Worm (Caenorhabditis elegans): ENCODE measurements around the gene gly-3.

The gly-3 gene

DNA sequence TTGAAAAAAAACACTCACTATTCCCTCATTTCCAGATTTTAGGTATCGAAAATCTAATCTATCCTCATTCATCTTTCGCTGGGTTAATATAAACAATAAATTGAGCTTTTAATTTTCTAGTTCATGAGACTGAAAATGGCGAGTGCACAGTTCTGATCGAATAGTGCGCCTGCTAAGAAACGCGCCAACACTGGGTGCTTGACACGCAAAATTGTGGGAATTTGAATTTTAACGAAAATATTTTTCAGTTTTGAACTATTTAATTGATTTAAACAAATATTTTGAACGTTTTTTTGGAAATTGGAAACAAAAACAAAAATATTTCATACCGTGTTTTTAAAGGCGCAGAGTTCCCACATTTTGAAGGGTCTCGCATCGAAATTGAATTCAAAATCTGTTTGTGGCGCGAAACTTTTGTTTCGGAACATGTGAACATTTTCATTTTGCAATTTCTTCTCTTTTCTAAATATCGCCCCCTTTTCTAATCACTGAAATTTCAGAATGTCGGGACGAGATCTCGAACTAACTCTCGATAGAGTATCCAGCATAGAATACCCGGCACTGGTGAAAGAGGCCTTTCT is 11.1 kb upstream of the gly-3 start, which contains the start of the genes C29E4.13 and npp-15 (continued):
- peak; percentile 56 to 87 (median 83) for TF ChIP-seq dpl-1 (GFP tag; optimal IDR thresholded peaks at IDR 0.05)
- no peak for TF ChIP-seq C04F5.9 (tag; optimal IDR thresholded peaks at IDR 0.05)
- TF ChIP-seq fkh-10 (GFP tag; optimal IDR thresholded peaks at IDR 0.05): no peak
- no peak for TF ChIP-seq fos-1 (tag; optimal IDR thresholded peaks at IDR 0.05)

DNA sequence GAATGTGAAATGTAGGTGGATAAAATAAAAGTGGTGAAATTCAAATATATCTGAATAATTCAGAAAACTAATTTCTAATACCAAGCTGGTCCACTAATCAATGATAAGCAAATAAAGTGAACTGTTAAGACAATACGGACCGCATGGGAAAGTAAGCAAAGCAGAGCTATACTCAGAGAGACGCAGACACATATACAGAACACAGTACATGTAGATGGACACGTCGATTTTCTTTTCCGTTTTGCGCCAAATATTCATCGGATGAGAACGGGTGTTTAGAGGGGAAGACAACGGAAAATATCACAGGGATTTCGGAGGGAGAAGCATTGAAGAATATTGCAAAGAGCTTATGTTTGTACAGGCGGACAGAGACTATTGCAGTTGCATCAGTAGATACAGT is 8.4 kb upstream of the gly-3 start:
- TF ChIP-seq fkh-4 (tag; optimal IDR thresholded peaks at IDR 0.05; ENCODE audit: borderline replicate concordance) (no peak), Y116A8C.19 (tag; optimal IDR thresholded peaks at IDR 0.05; ENCODE audit: borderline replicate concordance) (no peak), blmp-1 (tag; optimal IDR thresholded peaks at IDR 0.05) (peak; percentile 27), sptf-1 (tag; optimal IDR thresholded peaks at IDR 0.05) (no peak), vab-15 (tag; optimal IDR thresholded peaks at IDR 0.05) (no peak)

DNA sequence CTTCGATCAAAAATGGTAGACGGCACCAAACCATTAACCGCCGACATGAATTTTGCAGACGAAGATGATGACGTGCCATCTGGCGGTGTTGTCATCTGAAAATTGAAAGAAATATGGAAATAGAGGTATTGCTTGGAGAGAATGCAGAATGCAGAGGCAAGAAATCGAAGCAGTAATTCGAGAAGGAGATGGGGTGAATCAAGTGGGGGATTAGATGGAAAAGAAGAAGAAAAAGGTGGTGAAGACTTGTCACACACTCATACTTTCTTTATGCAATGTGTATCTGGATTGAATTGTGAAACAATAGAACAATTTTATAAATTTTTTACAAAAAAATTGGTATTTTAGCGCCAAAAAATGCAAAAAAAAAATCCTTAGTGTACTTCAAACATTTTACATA is 7.3 kb upstream of the gly-3 start, which contains the start of gene tag-250:
Gene tag-250 (minus strand): TSS at position 101 of the 400 bp plus-strand sequence.
- no peak for TF ChIP-seq grh-1 (GFP tag; IDR thresholded peaks at IDR 0.05)
- TF ChIP-seq elt-2 (tag; optimal IDR thresholded peaks at IDR 0.05): no peak
- no peak for TF ChIP-seq pag-3 (tag; optimal IDR thresholded peaks at IDR 0.05; ENCODE audit: borderline replicate concordance, insufficient read depth)
- TF ChIP-seq efl-3 (GFP tag; optimal IDR thresholded peaks at IDR 0.05): no peak
- no peak for TF ChIP-seq nhr-71 (tag; optimal IDR thresholded peaks at IDR 0.05)
- no peak for TF ChIP-seq dsc-1 (tag; optimal IDR thresholded peaks at IDR 0.05)
- no peak for TF ChIP-seq fkh-10 (GFP tag; optimal IDR thresholded peaks at IDR 0.05)
- TF ChIP-seq nhr-20 (tag; optimal IDR thresholded peaks at IDR 0.05): no peak
- TF ChIP-seq mdl-1 (tag; optimal IDR thresholded peaks at IDR 0.05): no peak
- TF ChIP-seq elt-3 (tag; optimal IDR thresholded peaks at IDR 0.05): no peak

DNA sequence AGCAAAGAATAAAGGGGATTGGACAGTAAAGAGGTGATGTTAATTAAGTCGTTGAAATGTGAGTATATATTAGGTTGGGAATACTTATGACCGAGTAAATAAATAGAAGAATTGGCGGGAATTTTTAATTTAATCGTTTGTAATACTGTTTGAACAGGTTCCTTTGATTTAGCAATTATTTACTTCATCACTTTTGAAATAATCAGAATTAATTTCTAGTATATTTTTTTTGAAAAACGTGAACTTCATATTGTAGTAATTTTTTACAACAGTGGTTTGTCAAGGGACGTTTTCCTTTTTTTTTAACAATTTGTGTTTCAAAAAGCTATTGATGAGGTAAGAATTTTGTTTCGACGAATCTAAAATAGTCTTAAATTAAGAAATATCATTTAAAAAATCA is 4.6 kb upstream of the gly-3 start, which contains the start of gene C29E4.17:
Gene C29E4.17 (plus strand): TSS at position 301 of the 400 bp plus-strand sequence.
- TF ChIP-seq pqm-1 (tag; optimal IDR thresholded peaks at IDR 0.05) (no peak), xbp-1 (tag; optimal IDR thresholded peaks at IDR 0.05) (no peak)

DNA sequence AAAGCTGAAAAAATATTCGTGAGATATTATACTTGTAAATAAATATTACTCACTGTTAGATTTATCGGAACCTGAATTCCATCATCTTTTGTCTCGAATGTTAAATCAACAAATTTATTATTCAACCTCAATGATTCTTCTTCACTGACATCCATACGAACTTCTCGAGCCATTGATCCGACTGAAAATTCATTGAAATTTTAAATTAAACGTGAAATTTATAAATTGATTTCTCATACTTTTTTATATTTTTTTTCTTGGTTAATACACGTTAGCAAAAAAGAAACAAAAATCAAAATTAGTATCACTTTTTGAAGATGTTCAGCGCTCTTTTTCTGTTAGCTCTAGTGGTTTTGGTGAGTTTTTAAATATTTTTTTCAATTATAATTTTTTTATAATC is 2.3 kb upstream of the gly-3 start, which contains the start of gene C29E4.14:
Gene C29E4.14 (plus strand): TSS at position 301 of the 400 bp plus-strand sequence.
- TF ChIP-seq tbx-2 (tag; optimal IDR thresholded peaks at IDR 0.05) (no peak), nhr-28 (tag; optimal IDR thresholded peaks at IDR 0.05) (no peak)

DNA sequence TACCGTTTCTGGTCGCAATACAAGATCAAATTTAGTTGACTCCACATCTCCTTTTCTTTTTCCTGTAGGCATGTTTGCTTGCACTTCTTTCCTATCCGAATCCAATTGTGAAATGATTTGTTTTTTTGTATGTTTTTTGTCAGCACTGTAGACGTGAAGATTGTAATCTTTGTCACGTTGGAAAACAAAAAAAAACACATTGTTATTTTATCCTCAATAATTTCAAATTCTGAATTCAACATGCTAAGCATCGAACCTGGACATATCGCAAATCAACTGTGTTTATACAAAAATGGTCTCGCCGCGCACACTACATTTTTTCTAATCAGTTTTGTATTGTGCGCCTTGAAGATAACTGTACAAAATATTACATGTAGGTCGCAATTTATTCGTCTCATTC is 4.1 kb downstream of the gly-3 start, which contains the start of gene ZK688.12:
Gene ZK688.12 (minus strand): TSS at position 101 of the 400 bp plus-strand sequence.
- no peak for TF ChIP-seq irx-1 (tag; optimal IDR thresholded peaks at IDR 0.05)
- TF ChIP-seq hlh-4 (tag; optimal IDR thresholded peaks at IDR 0.05): no peak
- TF ChIP-seq lin-14 (GFP tag; optimal IDR thresholded peaks at IDR 0.05): no peak
- no peak for TF ChIP-seq nhr-85 (tag)

DNA sequence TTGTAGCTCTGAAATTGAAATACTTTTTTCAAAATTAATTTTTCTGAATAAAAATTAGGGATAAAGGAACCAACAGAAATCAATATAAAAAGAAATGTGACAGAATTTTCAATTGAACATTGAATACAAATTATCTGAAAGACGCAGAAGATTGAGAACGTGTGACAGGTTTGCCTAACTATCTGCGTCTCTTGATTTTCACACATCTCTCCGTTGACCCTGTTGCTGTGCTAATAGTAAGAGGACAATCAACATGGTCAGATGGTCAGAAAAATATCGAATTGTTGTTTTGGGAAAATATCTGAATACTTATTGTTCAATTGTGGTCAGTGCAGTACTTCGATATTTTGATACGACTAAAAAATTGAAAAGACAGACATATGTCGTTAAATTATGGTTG is 5.9 kb downstream of the gly-3 start, which contains the start of gene ZK688.7:
Gene ZK688.7 (minus strand): TSS at position 14 of the 400 bp plus-strand sequence.
- no peak for TF ChIP-seq fos-1 (tag; optimal IDR thresholded peaks at IDR 0.05)
- TF ChIP-seq lin-39 (tag; optimal IDR thresholded peaks at IDR 0.05): no peak
- TF ChIP-seq mep-1 (tag; optimal IDR thresholded peaks at IDR 0.05): peak; percentile 51
- peak in 1 of 2 experiments; percentile 15 for TF ChIP-seq lsy-2 (tag; optimal IDR thresholded peaks at IDR 0.05)
- TF ChIP-seq nhr-71 (tag; optimal IDR thresholded peaks at IDR 0.05): no peak
- no peak for TF ChIP-seq lir-3 (tag; optimal IDR thresholded peaks at IDR 0.05; ENCODE audit: poor library complexity)
- TF ChIP-seq aha-1 (tag; optimal IDR thresholded peaks at IDR 0.05): no peak
- no peak for TF ChIP-seq ceh-90 (tag; optimal IDR thresholded peaks at IDR 0.05)
- TF ChIP-seq ets-5 (GFP tag; IDR thresholded peaks at IDR 0.05): no peak
- no peak for TF ChIP-seq pqm-1 (tag; optimal IDR thresholded peaks at IDR 0.05)
- TF ChIP-seq lin-15B (tag; optimal IDR thresholded peaks at IDR 0.05): no peak
- no peak for TF ChIP-seq ceh-88 (GFP tag; IDR thresholded peaks at IDR 0.05)
- TF ChIP-seq elt-3 (tag; optimal IDR thresholded peaks at IDR 0.05): peak in 1 of 6 experiments; percentile 63
- no peak for TF ChIP-seq nhr-12 (tag; optimal IDR thresholded peaks at IDR 0.05)
- TF ChIP-seq F16B12.6 (tag; optimal IDR thresholded peaks at IDR 0.05): no peak
- TF ChIP-seq mef-2 (tag; optimal IDR thresholded peaks at IDR 0.05): no peak
- TF ChIP-seq nhr-76 (tag; optimal IDR thresholded peaks at IDR 0.05): no peak
- TF ChIP-seq sup-37 (GFP tag; optimal IDR thresholded peaks at IDR 0.05): no peak
- TF ChIP-seq skn-1 (tag; optimal IDR thresholded peaks at IDR 0.05): no peak
